Worm (Caenorhabditis elegans): ENCODE data around the gene nhr-93.
"Not testable (repeated sequence)": the region's sequence is repeated elsewhere in the genome, so short reads cannot be mapped to it uniquely, and the experiment has no call there.

Gene nhr-93

ce11 chrV:3562824-3563223, 24.6 kb upstream of the nhr-93 start, which contains the start of gene T24A6.16:
T24A6.16 (minus strand) TSS chrV:3562924.
- not testable (repeated sequence) for TF ChIP-seq unc-62 (GFP tag; optimal IDR thresholded peaks at IDR 0.05)

- TF ChIP-seq unc-62 (GFP tag; optimal IDR thresholded peaks at IDR 0.05), result not testable (repeated sequence)
Measured at ce11 chrV:3558744-3559143, 20.5 kb upstream of the nhr-93 start, which contains the start of gene T24A6.1. T24A6.1 (plus strand) TSS chrV:3559044.

ce11 chrV:3557422-3557821, 19.2 kb upstream of the nhr-93 start, which contains the start of gene grl-31:
grl-31 (minus strand) TSS chrV:3557778.
- TF ChIP-seq unc-62 (GFP tag; optimal IDR thresholded peaks at IDR 0.05), result no peak

- TF ChIP-seq unc-62 (GFP tag; optimal IDR thresholded peaks at IDR 0.05), result no peak
Measured at ce11 chrV:3555986-3556385, 17.8 kb upstream of the nhr-93 start, which contains the start of gene grl-30. grl-30 (plus strand) TSS chrV:3556286.

- TF ChIP-seq unc-62 (GFP tag; optimal IDR thresholded peaks at IDR 0.05), result no peak
Measured at ce11 chrV:3554869-3555268, 16.7 kb upstream of the nhr-93 start, which contains the start of gene grl-29. grl-29 (minus strand) TSS chrV:3555236.

ce11 chrV:3552740-3553469, 14.7 kb upstream of the nhr-93 start, which contains the start of gene T24A6.20:
T24A6.20 (plus strand) TSS chrV:3553134.
- no peak for TF ChIP-seq unc-62 (GFP tag; optimal IDR thresholded peaks at IDR 0.05)

ce11 chrV:3551765-3552164, 13.6 kb upstream of the nhr-93 start, which contains the start of gene grl-28:
grl-28 (minus strand) TSS chrV:3551865.
- no peak for TF ChIP-seq unc-62 (GFP tag; optimal IDR thresholded peaks at IDR 0.05)

- no peak for TF ChIP-seq unc-62 (GFP tag; optimal IDR thresholded peaks at IDR 0.05)
Measured at ce11 chrV:3549553-3549952, 11.3 kb upstream of the nhr-93 start, which contains the start of gene sri-21. sri-21 (plus strand) TSS chrV:3549853.

ce11 chrV:3548798-3549197, 10.6 kb upstream of the nhr-93 start, which contains the start of gene srw-130:
srw-130 (minus strand) TSS chrV:3548898.
- TF ChIP-seq unc-62 (GFP tag; optimal IDR thresholded peaks at IDR 0.05), result no peak

ce11 chrV:3546517-3546916, 8.3 kb upstream of the nhr-93 start, which contains the start of gene srbc-68:
srbc-68 (minus strand) TSS chrV:3546617.
- no peak for TF ChIP-seq unc-62 (GFP tag; optimal IDR thresholded peaks at IDR 0.05)

- no peak for TF ChIP-seq unc-62 (GFP tag; optimal IDR thresholded peaks at IDR 0.05)
Measured at ce11 chrV:3543344-3543743, 5.1 kb upstream of the nhr-93 start, which contains the start of gene nhr-222. nhr-222 (minus strand) TSS chrV:3543444.

ce11 chrV:3541117-3541516, 2.9 kb upstream of the nhr-93 start, which contains the start of gene srbc-67:
srbc-67 (minus strand) TSS chrV:3541217.
- TF ChIP-seq unc-62 (GFP tag; optimal IDR thresholded peaks at IDR 0.05), result no peak

- TF ChIP-seq unc-62 (GFP tag; optimal IDR thresholded peaks at IDR 0.05), result no peak
Measured at ce11 chrV:3535260-3535659, 2.9 kb downstream of the nhr-93 start, which contains the start of gene nhr-221. nhr-221 (minus strand) TSS chrV:3535360.

- TF ChIP-seq unc-62 (GFP tag; optimal IDR thresholded peaks at IDR 0.05), result no peak
Measured at ce11 chrV:3530403-3530802, 7.8 kb downstream of the nhr-93 start, which contains the start of gene srbc-66. srbc-66 (plus strand) TSS chrV:3530703.

ce11 chrV:3526882-3527281, 11.3 kb downstream of the nhr-93 start, which contains the start of gene str-260:
str-260 (plus strand) TSS chrV:3527182.
- no peak for TF ChIP-seq unc-62 (GFP tag; optimal IDR thresholded peaks at IDR 0.05)

- TF ChIP-seq unc-62 (GFP tag; optimal IDR thresholded peaks at IDR 0.05), result no peak
Measured at ce11 chrV:3524970-3525369, 13.2 kb downstream of the nhr-93 start, which contains the start of gene T24A6.7. T24A6.7 (plus strand) TSS chrV:3525270.
